Fruit fly (Drosophila melanogaster) whole organism, embryonic: ENCODE results near the gene Mst36Fb.
A peak's percentile ranks its signal among the peaks of the same experiment; 100 is the strongest.

Source experiments
- Abd-B ChIP-seq: fragments of 200-800 bp; sonication (Bioruptor generic); optimal IDR thresholded peaks from 2 replicates; lab custom pipeline; 2018; ENCODE audit warnings: missing biosample characterization, mild to moderate bottlenecking, missing genetic modification characterization, moderate library complexity
- Bdp1 ChIP-seq: fragments of 200-800 bp; sonication (Bioruptor generic); optimal IDR thresholded peaks from 3 replicates; lab custom pipeline; 2016; ENCODE audit warnings: missing biosample characterization, missing genetic modification characterization
- CG10209 ChIP-seq: fragments of 200-800 bp; sonication (Bioruptor generic); optimal IDR thresholded peaks from 3 replicates; lab custom pipeline; 2017; ENCODE audit warnings: missing biosample characterization, mild to moderate bottlenecking, missing genetic modification characterization, missing genetic modification reagents
- CG11504 ChIP-seq: fragments of 200-800 bp; sonication (Bioruptor generic); optimal IDR thresholded peaks from 3 replicates; lab custom pipeline; 2019; ENCODE audit warnings: missing biosample characterization, mild to moderate bottlenecking, missing genetic modification characterization, moderate library complexity
- CG11695 ChIP-seq: fragments of 200-800 bp; sonication (Bioruptor generic); IDR thresholded peaks from 3 replicates; pipeline ENCODE4 v1.3.6; 2022; ENCODE audit warnings: missing biosample characterization, missing genetic modification characterization
- CG11696 ChIP-seq: fragments of 200-800 bp; sonication (Bioruptor generic); IDR thresholded peaks from 2 replicates; pipeline ENCODE4 v1.3.6; 2022; ENCODE audit warnings: missing biosample characterization, missing genetic modification characterization
- CG12236 ChIP-seq: fragments of 200-800 bp; sonication (Bioruptor generic); optimal IDR thresholded peaks from 2 replicates; lab custom pipeline; 2016; ENCODE audit warnings: missing biosample characterization, missing genetic modification characterization
- CG13424 ChIP-seq: fragments of 200-800 bp; sonication (Bioruptor generic); optimal IDR thresholded peaks from 2 replicates; lab custom pipeline; 2019; ENCODE audit warnings: missing biosample characterization, mild to moderate bottlenecking, missing genetic modification characterization, moderate library complexity
- CG14014 ChIP-seq: fragments of 200-800 bp; sonication (Bioruptor generic); IDR thresholded peaks from 2 replicates; pipeline ENCODE4 v1.3.6; 2022; ENCODE audit warnings: missing biosample characterization, missing genetic modification characterization
- CG14050 ChIP-seq: fragments of 200-800 bp; sonication (Bioruptor generic); IDR thresholded peaks from 3 replicates; pipeline ENCODE4 v1.3.6; 2022; ENCODE audit warnings: missing biosample characterization, missing genetic modification characterization
- CG14710 ChIP-seq: fragments of 200-800 bp; sonication (Bioruptor generic); optimal IDR thresholded peaks from 3 replicates; lab custom pipeline; 2019; ENCODE audit warnings: missing biosample characterization, mild to moderate bottlenecking, missing genetic modification characterization, moderate library complexity
- CG18262 ChIP-seq: fragments of 200-800 bp; optimal IDR thresholded peaks from 3 replicates; lab custom pipeline; 2019; ENCODE audit warnings: missing biosample characterization, mild to moderate bottlenecking, missing genetic modification characterization, moderate library complexity
- CG33213 ChIP-seq: fragments of 200-800 bp; sonication (Bioruptor generic); optimal IDR thresholded peaks from 3 replicates; lab custom pipeline; 2016; ENCODE audit warnings: missing biosample characterization, missing genetic modification characterization
- CG33557 ChIP-seq: fragments of 200-800 bp; sonication (Bioruptor generic); optimal IDR thresholded peaks from 2 replicates; lab custom pipeline; 2019; ENCODE audit warnings: missing biosample characterization, mild to moderate bottlenecking, missing genetic modification characterization, moderate library complexity
- CG3838 ChIP-seq: fragments of 200-800 bp; sonication (Bioruptor generic); optimal IDR thresholded peaks from 3 replicates; lab custom pipeline; 2016; ENCODE audit warnings: missing biosample characterization, missing genetic modification characterization
- CG4424 ChIP-seq: fragments of 200-800 bp; sonication (Bioruptor generic); optimal IDR thresholded peaks from 3 replicates; lab custom pipeline; 2016; ENCODE audit warnings: missing biosample characterization, missing genetic modification characterization
- CG4617 ChIP-seq: fragments of 200-800 bp; sonication (Bioruptor generic); optimal IDR thresholded peaks from 3 replicates; lab custom pipeline; 2016; ENCODE audit warnings: missing biosample characterization, missing genetic modification characterization, borderline replicate concordance
- CG4730 ChIP-seq: fragments of 200-800 bp; sonication (Bioruptor generic); IDR thresholded peaks from 2 replicates; pipeline ENCODE4 v1.3.6; 2022; ENCODE audit warnings: missing biosample characterization, missing genetic modification characterization
- CG6272 ChIP-seq: fragments of 200-800 bp; sonication (Bioruptor generic); IDR thresholded peaks from 2 replicates; pipeline ENCODE4 v1.3.6; 2022; ENCODE audit warnings: missing biosample characterization, missing genetic modification characterization
- CG6654 ChIP-seq: fragments of 200-800 bp; sonication (Bioruptor generic); optimal IDR thresholded peaks from 2 replicates; lab custom pipeline; 2017; ENCODE audit warnings: missing biosample characterization, mild to moderate bottlenecking, missing genetic modification characterization
- CG6683 ChIP-seq: fragments of 200-800 bp; sonication (Bioruptor generic); optimal IDR thresholded peaks from 2 replicates; lab custom pipeline; 2017; ENCODE audit warnings: missing biosample characterization, mild to moderate bottlenecking, missing genetic modification characterization, missing genetic modification reagents
- CG9727 ChIP-seq: fragments of 200-800 bp; sonication (Bioruptor generic); optimal IDR thresholded peaks from 3 replicates; lab custom pipeline; 2017; ENCODE audit warnings: missing biosample characterization, mild to moderate bottlenecking, missing genetic modification characterization
- Chrac-16 ChIP-seq: fragments of 200-800 bp; sonication (Bioruptor generic); optimal IDR thresholded peaks from 3 replicates; lab custom pipeline; 2016; ENCODE audit warnings: missing biosample characterization, missing genetic modification characterization
- D ChIP-seq, 2 experiments: fragments of 200-800 bp in 1 of 2; fragments of >200 bp in 1 of 2; sonication (Bioruptor generic) in 1 of 2; optimal IDR thresholded peaks; 2 replicates in 1 of 2; 3 replicates in 1 of 2; lab custom pipeline; 2017; ENCODE audit warnings: mild to moderate bottlenecking in 1 of 2, missing biosample characterization in 1 of 2, missing genetic modification characterization in 1 of 2, missing genetic modification reagents in 1 of 2
- Dp ChIP-seq: fragments of 200-800 bp; sonication (Bioruptor generic); optimal IDR thresholded peaks from 2 replicates; lab custom pipeline; 2018; ENCODE audit warnings: missing biosample characterization, mild to moderate bottlenecking, missing genetic modification characterization, moderate library complexity
- ERR ChIP-seq: fragments of 200-800 bp; sonication (Bioruptor generic); optimal IDR thresholded peaks from 2 replicates; lab custom pipeline; 2016; ENCODE audit warnings: missing biosample characterization, missing genetic modification characterization
- Fer3 ChIP-seq: fragments of 200-800 bp; sonication (Bioruptor generic); optimal IDR thresholded peaks from 2 replicates; lab custom pipeline; 2018; ENCODE audit warnings: missing biosample characterization, mild to moderate bottlenecking, missing genetic modification characterization, moderate library complexity
- Gug ChIP-seq: fragments of 200-800 bp; sonication (Bioruptor generic); IDR thresholded peaks from 4 replicates; pipeline ENCODE4 v1.3.6; 2022; ENCODE audit warnings: missing biosample characterization, missing genetic modification characterization
- Hr39 ChIP-seq: fragments of >200 bp; optimal IDR thresholded peaks from 2 replicates; lab custom pipeline; 2017
- MBD-R2 ChIP-seq: fragments of 200-800 bp; sonication (Bioruptor generic); IDR thresholded peaks from 2 replicates; pipeline ENCODE4 v1.3.6; 2022; ENCODE audit warnings: missing biosample characterization, missing genetic modification characterization
- Meics ChIP-seq: fragments of 200-800 bp; sonication (Bioruptor generic); optimal IDR thresholded peaks from 2 replicates; lab custom pipeline; 2017; ENCODE audit warnings: missing biosample characterization, mild to moderate bottlenecking, missing genetic modification characterization
- Nf-YB ChIP-seq: fragments of 200-800 bp; sonication (Bioruptor generic); optimal IDR thresholded peaks from 3 replicates; lab custom pipeline; 2019; ENCODE audit warnings: missing biosample characterization, mild to moderate bottlenecking, missing genetic modification characterization, moderate library complexity
- Opbp ChIP-seq: fragments of 200-800 bp; sonication (Bioruptor generic); IDR thresholded peaks from 3 replicates; pipeline ENCODE4 v1.3.6; 2022; ENCODE audit warnings: missing biosample characterization, missing genetic modification characterization; ENCODE audit not compliant: partially characterized antibody
- TFAM ChIP-seq: fragments of 200-800 bp; sonication (Bioruptor generic); optimal IDR thresholded peaks from 2 replicates; lab custom pipeline; 2017; ENCODE audit warnings: missing biosample characterization, missing genetic modification characterization, inconsistent platforms
- Xrp1 ChIP-seq: fragments of 200-800 bp; sonication (Bioruptor generic); IDR thresholded peaks from 2 replicates; pipeline ENCODE4 v1.3.6; 2022; ENCODE audit warnings: missing biosample characterization, missing genetic modification characterization
- abd-A ChIP-seq: fragments of 200-800 bp; sonication (Bioruptor generic); optimal IDR thresholded peaks from 3 replicates; lab custom pipeline; 2019; ENCODE audit warnings: missing biosample characterization, mild to moderate bottlenecking, missing genetic modification characterization, moderate library complexity
- ash1 ChIP-seq: fragments of 200-800 bp; sonication (Bioruptor generic); optimal IDR thresholded peaks from 2 replicates; lab custom pipeline; 2018; ENCODE audit warnings: missing biosample characterization, mild to moderate bottlenecking, missing genetic modification characterization
- cas ChIP-seq: fragments of 200-800 bp; sonication (Bioruptor generic); IDR thresholded peaks from 2 replicates; pipeline ENCODE4 v1.3.6; 2022; ENCODE audit warnings: missing biosample characterization, missing genetic modification characterization
- chn ChIP-seq: fragments of 200-800 bp; sonication (Bioruptor generic); optimal IDR thresholded peaks from 2 replicates; lab custom pipeline; 2016; ENCODE audit warnings: missing biosample characterization, missing genetic modification characterization
- croc ChIP-seq: fragments of 200-800 bp; sonication (Bioruptor generic); conservative IDR thresholded peaks from 3 replicates; pipeline ENCODE4 v1.3.6; 2022; ENCODE audit warnings: missing biosample characterization, missing genetic modification characterization
- en ChIP-seq: fragments of 200-800 bp; sonication (Bioruptor generic); optimal IDR thresholded peaks from 2 replicates; lab custom pipeline; 2016; ENCODE audit warnings: missing biosample characterization, missing genetic modification characterization
- gcm2 ChIP-seq: fragments of 200-800 bp; sonication (Bioruptor generic); optimal IDR thresholded peaks from 2 replicates; lab custom pipeline; 2016; ENCODE audit warnings: missing biosample characterization, missing genetic modification characterization
- h ChIP-seq: fragments of >200 bp; optimal IDR thresholded peaks from 2 replicates; lab custom pipeline; 2017
- inv ChIP-seq: fragments of 200-800 bp; sonication (Bioruptor generic); IDR thresholded peaks from 2 replicates; pipeline ENCODE4 v1.3.6; 2022; ENCODE audit warnings: missing biosample characterization, missing genetic modification characterization; ENCODE audit not compliant: partially characterized antibody
- jing ChIP-seq: fragments of 200-800 bp; sonication (Bioruptor generic); optimal IDR thresholded peaks from 2 replicates; lab custom pipeline; 2018; ENCODE audit warnings: missing biosample characterization, mild to moderate bottlenecking, missing genetic modification characterization
- mam ChIP-seq: fragments of 200-800 bp; sonication (Bioruptor generic); optimal IDR thresholded peaks from 3 replicates; lab custom pipeline; 2016; ENCODE audit warnings: missing biosample characterization, missing genetic modification characterization
- nau ChIP-seq: fragments of 200-800 bp; sonication (Bioruptor generic); optimal IDR thresholded peaks from 3 replicates; lab custom pipeline; 2017; ENCODE audit warnings: missing biosample characterization, mild to moderate bottlenecking, missing genetic modification characterization, missing genetic modification reagents
- ranshi ChIP-seq: fragments of 200-800 bp; sonication (Bioruptor generic); IDR thresholded peaks from 2 replicates; pipeline ENCODE4 v1.3.6; 2022; ENCODE audit warnings: missing biosample characterization, missing genetic modification characterization
- sd ChIP-seq: fragments of 200-800 bp; sonication (Bioruptor generic); optimal IDR thresholded peaks from 3 replicates; lab custom pipeline; 2018; ENCODE audit warnings: missing biosample characterization, mild to moderate bottlenecking, missing genetic modification characterization, moderate library complexity
- seq ChIP-seq: fragments of 200-800 bp; sonication (Bioruptor generic); IDR thresholded peaks from 2 replicates; pipeline ENCODE4 v1.3.6; 2022; ENCODE audit warnings: missing biosample characterization, missing genetic modification characterization
- wdn ChIP-seq: fragments of 200-800 bp; sonication (Bioruptor generic); IDR thresholded peaks from 2 replicates; pipeline ENCODE4 v1.3.6; 2022; ENCODE audit warnings: missing biosample characterization, missing genetic modification characterization

Gene Mst36Fb

DNA sequence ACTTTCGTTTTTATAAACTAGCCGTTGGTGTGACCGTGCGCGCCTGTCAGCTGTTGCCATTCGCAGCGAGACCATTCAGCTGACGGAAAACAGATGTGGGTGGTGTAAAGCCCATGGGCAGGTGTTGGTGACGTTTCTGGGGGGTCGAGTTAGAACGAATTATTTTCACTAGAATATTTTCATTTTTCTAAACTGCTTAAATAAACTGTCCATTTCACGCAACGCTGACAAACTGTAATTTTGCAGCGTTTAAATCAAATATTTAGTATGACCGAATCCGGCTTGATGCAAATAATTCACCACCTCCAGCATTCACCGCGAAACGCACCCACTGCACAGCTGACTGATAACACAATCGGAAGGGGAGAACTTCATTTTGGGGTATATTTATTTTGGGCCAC, 20.5 kb upstream of the Mst36Fb start, which contains the start of the genes CG10383 and CG10338 (continued):
- TF ChIP-seq Chrac-16 (GFP tag; lab: Kevin White, UChicago): peak; percentile 90
- no peak for TF ChIP-seq Hr39 (lab: Kevin White, UChicago)
- peak; percentile 85 for TF ChIP-seq Meics (GFP tag; lab: Kevin White, UChicago)
- TF ChIP-seq CG4424 (GFP tag; lab: Kevin White, UChicago): peak; percentile 84
- peak; percentile 80 for TF ChIP-seq Abd-B (GFP tag; lab: Kevin White, UChicago)
- TF ChIP-seq CG33213: peak; percentile 86
- peak; percentile 87 for TF ChIP-seq Xrp1 (GFP tag; lab: Robert Waterston, UW)
- no peak for TF ChIP-seq Opbp (GFP tag; lab: Robert Waterston, UW)
- TF ChIP-seq CG4730 (GFP tag; lab: Robert Waterston, UW): peak; percentile 86
- peak; percentile 84 for TF ChIP-seq sd
- TF ChIP-seq jing (GFP tag; lab: Kevin White, UChicago): peak; percentile 75
- peak; percentile 93 for TF ChIP-seq Gug
- peak; percentile 88 for TF ChIP-seq CG6272 (GFP tag; lab: Robert Waterston, UW)
- TF ChIP-seq MBD-R2 (GFP tag; lab: Robert Waterston, UW): peak; percentile 97
- TF ChIP-seq CG14050 (GFP tag; lab: Robert Waterston, UW): peak; percentile 87
- TF ChIP-seq nau (GFP tag; lab: Kevin White, UChicago): no peak
- TF ChIP-seq Bdp1 (GFP tag; lab: Kevin White, UChicago): peak; percentile 77
- TF ChIP-seq D (optimal IDR thresholded peaks at IDR 0.05; lab: Kevin White, UChicago): peak; percentile 51
- TF ChIP-seq D (GFP tag; optimal IDR thresholded peaks at IDR 0.05; lab: Kevin White, UChicago): peak; percentile 44
- TF ChIP-seq CG11695 (GFP tag; lab: Robert Waterston, UW): peak; percentile 75
- no peak for TF ChIP-seq ash1 (GFP tag; lab: Kevin White, UChicago)
- TF ChIP-seq CG18262 (tag; lab: Kevin White, UChicago): peak; percentile 73
- peak; percentile 78 for TF ChIP-seq CG10209 (GFP tag; lab: Kevin White, UChicago)
- TF ChIP-seq h: no peak
- TF ChIP-seq cas: peak; percentile 67
- peak; percentile 79 for TF ChIP-seq CG14710 (tag; lab: Kevin White, UChicago)
- peak; percentile 69 for TF ChIP-seq CG11696 (GFP tag; lab: Robert Waterston, UW)
- TF ChIP-seq en: peak; percentile 24
- peak; percentile 79 for TF ChIP-seq CG12236
- peak; percentile 77 for TF ChIP-seq CG13424 (tag; lab: Kevin White, UChicago)
- TF ChIP-seq TFAM: no peak
- peak; percentile 91 for TF ChIP-seq ERR (GFP tag; lab: Kevin White, UChicago)
- peak; percentile 57 for TF ChIP-seq Dp (GFP tag; lab: Kevin White, UChicago)
- TF ChIP-seq seq (GFP tag; lab: Robert Waterston, UW): peak; percentile 84
- TF ChIP-seq wdn (GFP tag; lab: Robert Waterston, UW): peak; percentile 84
- no peak for TF ChIP-seq abd-A (tag; lab: Kevin White, UChicago)
- TF ChIP-seq chn (GFP tag; lab: Kevin White, UChicago): peak; percentile 96
- no peak for TF ChIP-seq inv (GFP tag; lab: Robert Waterston, UW)
- peak; percentile 88 for TF ChIP-seq CG14014 (GFP tag; lab: Robert Waterston, UW)
- TF ChIP-seq croc (GFP tag; lab: Robert Waterston, UW): peak; percentile 66
- TF ChIP-seq CG4617 (GFP tag; lab: Kevin White, UChicago): peak; percentile 87
- TF ChIP-seq CG6683 (GFP tag; lab: Kevin White, UChicago): peak; percentile 41
- TF ChIP-seq Fer3 (tag; lab: Kevin White, UChicago): peak; percentile 72
- TF ChIP-seq CG11504 (tag; lab: Kevin White, UChicago): peak; percentile 70
- TF ChIP-seq gcm2: peak; percentile 71
- peak; percentile 94 for TF ChIP-seq mam (GFP tag; lab: Kevin White, UChicago)
- peak; percentile 80 for TF ChIP-seq CG9727
- TF ChIP-seq Nf-YB: peak; percentile 56
- peak; percentile 65 for TF ChIP-seq CG3838 (GFP tag; lab: Kevin White, UChicago)
- peak; percentile 25 for TF ChIP-seq CG6654 (GFP tag; lab: Kevin White, UChicago)
- peak; percentile 49 for TF ChIP-seq CG33557
- peak; percentile 90 for TF ChIP-seq ranshi (GFP tag; lab: Robert Waterston, UW)
